Worm (Caenorhabditis elegans) whole organism, L1 larva: Measurements from ENCODE around the gene Y62H9A.16.

Experiments used
- C16A3.4 ChIP-seq: fragments of 150-350 bp; optimal IDR thresholded peaks from 2 replicates; lab custom pipeline; 2014; ENCODE audit warnings: missing biosample characterization, missing genetic modification characterization
- Y116A8C.19 ChIP-seq: sonication (generic microtip); optimal IDR thresholded peaks from 2 replicates; lab custom pipeline; 2016; ENCODE audit warnings: missing compliant biosample characterization, missing genetic modification characterization, borderline replicate concordance
- alr-1 ChIP-seq: fragments of 200-800 bp; sonication (Bioruptor generic); optimal IDR thresholded peaks from 2 replicates; lab custom pipeline; 2018; ENCODE audit warnings: borderline replicate concordance, mild to moderate bottlenecking, missing genetic modification characterization, missing compliant biosample characterization
- blmp-1 ChIP-seq: fragments of 150-350 bp; optimal IDR thresholded peaks from 2 replicates; lab custom pipeline; 2014; ENCODE audit warnings: missing biosample characterization, missing genetic modification characterization
- ceh-63 ChIP-seq: fragments of 200-800 bp; sonication (Bioruptor generic); optimal IDR thresholded peaks from 2 replicates; lab custom pipeline; 2018; ENCODE audit warnings: mild to moderate bottlenecking, missing genetic modification characterization, missing compliant biosample characterization
- ceh-8 ChIP-seq: fragments of 200-800 bp; sonication (Bioruptor generic); optimal IDR thresholded peaks from 2 replicates; lab custom pipeline; 2018; ENCODE audit warnings: mild to moderate bottlenecking, missing genetic modification characterization, moderate library complexity, missing compliant biosample characterization
- ceh-82 ChIP-seq, 3 experiments: fragments of 150-350 bp in 1 of 3; sonication (generic microtip) in 2 of 3; optimal IDR thresholded peaks; 2 replicates each; lab custom pipeline; 2014 to 2017; ENCODE audit warnings: missing biosample characterization in 3 of 3, missing genetic modification characterization in 3 of 3
- dsc-1 ChIP-seq: sonication (generic microtip); optimal IDR thresholded peaks from 2 replicates; lab custom pipeline; 2016; ENCODE audit warnings: mild to moderate bottlenecking, missing genetic modification characterization, missing compliant biosample characterization
- fkh-10 ChIP-seq: sonication (generic microtip); optimal IDR thresholded peaks from 2 replicates; lab custom pipeline; 2017; ENCODE audit warnings: missing biosample characterization, missing genetic modification reagents, missing genetic modification characterization
- fkh-8 ChIP-seq: sonication (generic microtip); optimal IDR thresholded peaks from 2 replicates; lab custom pipeline; 2016; ENCODE audit warnings: mild to moderate bottlenecking, missing genetic modification characterization, missing compliant biosample characterization
- fos-1 ChIP-seq: fragments of 150-350 bp; optimal IDR thresholded peaks from 2 replicates; lab custom pipeline; 2014; ENCODE audit warnings: missing biosample characterization, missing genetic modification characterization
- grh-1 ChIP-seq: fragments of 200-800 bp; sonication (Bioruptor generic); IDR thresholded peaks from 2 replicates; pipeline ENCODE4 v1.3.6; 2022; ENCODE audit warnings: missing genetic modification reagents, missing genetic modification characterization, missing compliant biosample characterization
- hlh-17 ChIP-seq: fragments of 200-800 bp; sonication (Bioruptor generic); optimal IDR thresholded peaks from 2 replicates; lab custom pipeline; 2018; ENCODE audit warnings: missing genetic modification characterization, mild to moderate bottlenecking, missing compliant biosample characterization, moderate library complexity, borderline replicate concordance
- hlh-4 ChIP-seq: sonication (generic microtip); optimal IDR thresholded peaks from 2 replicates; lab custom pipeline; 2016; ENCODE audit warnings: mild to moderate bottlenecking, missing genetic modification characterization, missing compliant biosample characterization
- irx-1 ChIP-seq: sonication (generic microtip); optimal IDR thresholded peaks from 2 replicates; lab custom pipeline; 2016; ENCODE audit warnings: missing genetic modification characterization, missing compliant biosample characterization
- isw-1 ChIP-seq: fragments of 200-800 bp; sonication (Bioruptor generic); IDR thresholded peaks from 2 replicates; pipeline ENCODE4 v1.3.6; 2022; ENCODE audit warnings: missing genetic modification characterization, missing compliant biosample characterization
- jun-1 ChIP-seq: fragments of 150-350 bp; optimal IDR thresholded peaks from 2 replicates; lab custom pipeline; 2014; ENCODE audit warnings: missing biosample characterization, missing genetic modification reagents, missing genetic modification characterization
- mdl-1 ChIP-seq, 2 experiments: fragments of 150-350 bp; optimal IDR thresholded peaks; 2 replicates each; lab custom pipeline; 2014 to 2017; ENCODE audit warnings: missing biosample characterization in 2 of 2, missing genetic modification characterization in 2 of 2, inconsistent platforms in 1 of 2
- mef-2 ChIP-seq: fragments of 150-350 bp; optimal IDR thresholded peaks from 2 replicates; lab custom pipeline; 2014; ENCODE audit warnings: missing biosample characterization, missing genetic modification characterization
- mep-1 ChIP-seq: fragments of 150-350 bp; optimal IDR thresholded peaks from 2 replicates; lab custom pipeline; 2014; ENCODE audit warnings: missing biosample characterization, missing genetic modification characterization
- nhr-11 ChIP-seq: fragments of 150-350 bp; optimal IDR thresholded peaks from 2 replicates; lab custom pipeline; 2014; ENCODE audit warnings: missing biosample characterization, missing genetic modification characterization
- nhr-237 ChIP-seq: fragments of 150-350 bp; optimal IDR thresholded peaks from 2 replicates; lab custom pipeline; 2014; ENCODE audit warnings: missing biosample characterization, missing genetic modification characterization
- nhr-28 ChIP-seq: fragments of 150-350 bp; optimal IDR thresholded peaks from 2 replicates; lab custom pipeline; 2014; ENCODE audit warnings: missing biosample characterization, missing genetic modification characterization
- nhr-47 ChIP-seq: sonication (generic microtip); optimal IDR thresholded peaks from 2 replicates; lab custom pipeline; 2016; ENCODE audit warnings: mild to moderate bottlenecking, missing genetic modification characterization, moderate library complexity, missing compliant biosample characterization
- nhr-76 ChIP-seq: sonication (generic microtip); optimal IDR thresholded peaks from 2 replicates; lab custom pipeline; 2017; ENCODE audit warnings: missing biosample characterization, missing genetic modification characterization
- nhr-84 ChIP-seq: sonication (generic microtip); optimal IDR thresholded peaks from 2 replicates; lab custom pipeline; 2017; ENCODE audit warnings: missing biosample characterization, missing genetic modification characterization
- nhr-85 ChIP-seq: sonication (generic microtip); peaks from one replicate; lab custom pipeline; 2016; ENCODE audit warnings: missing genetic modification characterization, inconsistent platforms, missing compliant biosample characterization
- pax-3 ChIP-seq: fragments of 200-800 bp; sonication (Bioruptor generic); optimal IDR thresholded peaks from 2 replicates; lab custom pipeline; 2018; ENCODE audit warnings: mild to moderate bottlenecking, missing genetic modification characterization, moderate library complexity, missing compliant biosample characterization
- pqm-1 ChIP-seq: sonication (generic microtip); optimal IDR thresholded peaks from 3 replicates; lab custom pipeline; 2017; ENCODE audit warnings: missing biosample characterization, missing genetic modification characterization
- snpc-4 ChIP-seq: fragments of 150-350 bp; optimal IDR thresholded peaks from 2 replicates; lab custom pipeline; 2014; ENCODE audit warnings: missing biosample characterization, missing genetic modification characterization
- snu-23 ChIP-seq: sonication (generic microtip); optimal IDR thresholded peaks from 2 replicates; lab custom pipeline; 2016; ENCODE audit warnings: missing genetic modification characterization, missing compliant biosample characterization
- sox-4 ChIP-seq: sonication (generic microtip); optimal IDR thresholded peaks from 2 replicates; lab custom pipeline; 2016; ENCODE audit warnings: missing genetic modification characterization, missing compliant biosample characterization
- sup-37 ChIP-seq: fragments of 200-800 bp; sonication (Bioruptor generic); optimal IDR thresholded peaks from 2 replicates; lab custom pipeline; 2018; ENCODE audit warnings: mild to moderate bottlenecking, missing genetic modification characterization, missing compliant biosample characterization
- unc-130 ChIP-seq: fragments of 150-350 bp; optimal IDR thresholded peaks from 2 replicates; lab custom pipeline; 2017; ENCODE audit warnings: missing biosample characterization, missing genetic modification characterization, inconsistent platforms
- unc-62 ChIP-seq: fragments of 150-350 bp; optimal IDR thresholded peaks from 2 replicates; lab custom pipeline; 2014; ENCODE audit warnings: missing biosample characterization, missing genetic modification reagents, missing genetic modification characterization
- vab-15 ChIP-seq: sonication (generic microtip); optimal IDR thresholded peaks from 2 replicates; lab custom pipeline; 2017; ENCODE audit warnings: missing genotype, mild to moderate bottlenecking, missing genetic modification characterization, missing compliant biosample characterization
- ztf-11 ChIP-seq, 2 experiments: sonication (generic microtip); optimal IDR thresholded peaks; 2 replicates each; lab custom pipeline; 2016 to 2017; ENCODE audit warnings: missing genetic modification characterization in 2 of 2, missing biosample characterization in 1 of 2, missing compliant biosample characterization in 1 of 2
- ztf-4 ChIP-seq: fragments of 150-350 bp; optimal IDR thresholded peaks from 2 replicates; lab custom pipeline; 2014; ENCODE audit warnings: missing biosample characterization, missing genetic modification characterization

Gene Y62H9A.16

DNA sequence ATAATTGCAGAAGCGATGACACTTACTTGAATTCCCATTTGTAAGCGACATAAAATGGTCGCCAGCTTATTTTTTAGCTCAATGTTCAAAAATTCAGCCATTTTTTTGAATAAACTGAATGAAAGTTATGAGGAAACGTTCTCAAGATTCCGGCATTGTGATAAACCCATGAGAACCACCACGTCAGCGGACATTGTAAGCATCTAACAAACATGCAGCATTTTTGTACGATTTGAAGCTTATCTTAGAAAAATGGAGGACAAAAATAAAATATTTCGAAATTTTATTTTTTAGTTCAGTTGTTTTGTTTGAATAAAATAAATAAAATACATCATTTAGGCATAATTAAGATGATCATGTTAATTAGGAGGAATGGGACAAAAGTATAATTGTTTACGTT is 35.1 kb downstream of the Y62H9A.16 start, which contains the start of gene T08D10.4:
TSS of gene T08D10.4 (minus strand) at position 101 of the 400 bp plus-strand sequence.
- TF ChIP-seq hlh-17 (GFP tag; lab: Kevin White, UChicago) (no peak), vab-15 (tag; lab: Kevin White, UChicago) (no peak), alr-1 (tag; lab: Kevin White, UChicago) (no peak), dsc-1 (no peak), grh-1 (GFP tag; lab: Robert Waterston, UW) (no peak), fkh-10 (GFP tag; lab: Kevin White, UChicago) (no peak), snu-23 (GFP tag; lab: Kevin White, UChicago) (no peak), ztf-4 (no peak), pqm-1 (tag; lab: Kevin White, UChicago) (no peak), snpc-4 (tag; lab: Kevin White, UChicago) (no peak), nhr-28 (no peak), irx-1 (tag; lab: Kevin White, UChicago) (no peak), mdl-1 (tag; optimal IDR thresholded peaks at IDR 0.05; lab: Kevin White, UChicago) (no peak), ceh-63 (GFP tag; lab: Kevin White, UChicago) (no peak), unc-130 (tag; lab: Kevin White, UChicago) (no peak), blmp-1 (tag; lab: Kevin White, UChicago) (no peak), mep-1 (no peak), ceh-8 (GFP tag; lab: Kevin White, UChicago) (no peak)

DNA sequence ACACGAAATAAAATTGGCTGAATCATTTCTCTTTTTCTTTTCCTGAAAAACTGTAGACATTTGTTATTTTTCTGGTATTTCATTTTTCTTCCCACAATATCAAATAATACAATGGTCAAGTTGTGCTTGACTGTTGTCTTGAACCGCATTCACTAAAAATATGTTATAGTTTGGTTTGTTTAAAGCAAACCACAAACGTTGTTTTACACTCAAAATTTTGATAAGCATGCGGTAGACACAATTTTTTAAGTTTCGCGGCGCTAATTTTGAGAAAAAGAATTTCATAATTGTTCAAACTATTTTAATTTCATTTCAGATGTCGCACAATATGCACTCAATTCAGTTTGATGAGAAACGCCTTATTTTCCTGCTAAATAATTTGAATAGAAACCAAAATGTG is 37.0 kb downstream of the Y62H9A.16 start, which contains the start of gene T08D10.3:
TSS of gene T08D10.3 (plus strand) at position 301 of the 400 bp plus-strand sequence.
- TF ChIP-seq nhr-47 (tag; lab: Kevin White, UChicago): no peak
- no peak for TF ChIP-seq sox-4 (tag; lab: Kevin White, UChicago)
- TF ChIP-seq dsc-1: no peak
- TF ChIP-seq jun-1 (tag; lab: Kevin White, UChicago): no peak
- no peak for TF ChIP-seq ceh-82 (tag; optimal IDR thresholded peaks at IDR 0.05; lab: Kevin White, UChicago)
- no peak for TF ChIP-seq fos-1 (tag; lab: Kevin White, UChicago)
- no peak for TF ChIP-seq nhr-237 (tag; lab: Kevin White, UChicago)
- no peak for TF ChIP-seq mef-2 (tag; lab: Kevin White, UChicago)
- TF ChIP-seq nhr-85 (tag; lab: Kevin White, UChicago): no peak
- TF ChIP-seq pax-3 (tag; lab: Kevin White, UChicago): no peak
- TF ChIP-seq alr-1 (tag; lab: Kevin White, UChicago): no peak
- no peak for TF ChIP-seq C16A3.4 (tag; lab: Kevin White, UChicago)
- no peak for TF ChIP-seq sup-37 (GFP tag; lab: Kevin White, UChicago)
- no peak for TF ChIP-seq fkh-8 (tag; lab: Kevin White, UChicago)
- no peak for TF ChIP-seq Y116A8C.19 (tag; lab: Kevin White, UChicago)
- TF ChIP-seq nhr-76 (tag; lab: Kevin White, UChicago): no peak
- no peak for TF ChIP-seq nhr-84 (tag; lab: Kevin White, UChicago)
- no peak for TF ChIP-seq nhr-11
- no peak for TF ChIP-seq unc-62 (GFP tag; lab: Kevin White, UChicago)

- TF ChIP-seq isw-1 (no peak), Y116A8C.19 (tag; lab: Kevin White, UChicago) (no peak), C16A3.4 (tag; lab: Kevin White, UChicago) (no peak), hlh-4 (tag; lab: Kevin White, UChicago) (no peak), fos-1 (tag; lab: Kevin White, UChicago) (no peak), ztf-11 (tag; optimal IDR thresholded peaks at IDR 0.05; lab: Kevin White, UChicago) (no peak)
Observed at ce11 chrX:11957246-11957645, 39.2 kb downstream of the Y62H9A.16 start, which contains the start of gene T08D10.5. TSS of gene T08D10.5 (plus strand) at chrX:11957546.
